Worm (Caenorhabditis elegans): ENCODE measurements around the gene lec-2.
"Not testable (repeated sequence)": the region's sequence is repeated elsewhere in the genome, so short reads cannot be mapped to it uniquely, and the experiment has no call there.

The lec-2 gene

DNA sequence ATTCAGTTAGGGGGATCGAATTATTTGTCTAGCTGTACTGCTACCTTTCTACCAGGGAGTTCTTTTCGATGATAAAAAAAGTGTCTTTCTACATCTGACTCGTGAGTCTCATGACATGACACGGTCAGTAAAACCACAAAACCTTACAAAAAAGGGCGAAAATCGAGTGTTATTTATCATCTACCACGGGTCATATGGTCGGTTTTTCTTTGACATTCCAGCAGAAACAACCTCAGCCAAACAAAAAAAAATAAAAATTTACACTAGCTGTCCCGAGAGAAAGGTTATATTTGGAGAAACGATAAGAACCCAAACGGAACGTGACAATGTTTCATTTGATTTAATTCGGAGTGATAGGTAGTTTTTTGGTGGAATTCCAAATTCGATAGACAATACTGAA, 3.7 kb upstream of the lec-2 start:
- no peak for TF ChIP-seq unc-62 (GFP tag; optimal IDR thresholded peaks at IDR 0.05)

- no peak for TF ChIP-seq unc-62 (GFP tag; optimal IDR thresholded peaks at IDR 0.05)
These were observed 1.5 kb upstream of the lec-2 start for ce11 chrII:10017528-10017927.

DNA sequence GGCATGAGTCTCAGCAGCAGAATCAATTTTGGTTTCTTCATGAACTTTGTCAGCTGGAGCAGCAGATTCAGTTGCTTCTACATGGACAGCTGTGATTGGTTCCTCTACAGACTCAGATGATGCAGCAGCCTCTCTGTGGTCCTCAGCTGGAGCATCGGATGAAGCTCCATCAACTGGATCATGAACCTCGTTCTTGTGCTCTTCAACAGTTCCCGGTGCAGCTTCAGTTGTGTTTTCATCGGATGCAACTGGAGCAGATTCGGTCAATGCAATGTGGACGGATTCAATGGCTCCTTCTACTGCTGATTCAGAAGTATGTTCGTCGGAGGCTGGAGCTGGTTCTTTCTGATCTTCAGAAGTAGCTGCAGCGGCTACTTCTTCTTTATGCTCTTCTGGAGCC, 1.6 kb downstream of the lec-2 start:
- no peak for TF ChIP-seq unc-62 (GFP tag; optimal IDR thresholded peaks at IDR 0.05)

DNA sequence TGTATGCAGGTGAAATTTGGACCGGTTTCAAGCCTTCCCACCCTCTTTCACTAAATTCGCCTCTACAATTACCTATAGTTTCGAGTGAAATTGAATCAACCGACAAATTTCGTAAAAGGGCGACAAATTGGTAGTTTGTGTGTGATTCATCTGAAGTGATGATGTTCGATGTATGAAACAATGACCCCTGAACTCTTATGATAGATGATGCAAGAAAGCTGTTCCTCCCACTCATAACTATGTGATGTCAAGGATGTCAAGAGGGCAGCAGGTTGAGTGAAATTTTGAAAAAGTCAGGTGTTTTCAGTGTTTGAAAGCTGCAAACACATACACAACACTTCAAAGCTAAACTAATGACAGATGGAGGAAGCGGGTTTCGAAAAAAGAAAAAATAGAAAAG, 3.5 kb downstream of the lec-2 start:
- TF ChIP-seq unc-62 (GFP tag; optimal IDR thresholded peaks at IDR 0.05): no peak

DNA sequence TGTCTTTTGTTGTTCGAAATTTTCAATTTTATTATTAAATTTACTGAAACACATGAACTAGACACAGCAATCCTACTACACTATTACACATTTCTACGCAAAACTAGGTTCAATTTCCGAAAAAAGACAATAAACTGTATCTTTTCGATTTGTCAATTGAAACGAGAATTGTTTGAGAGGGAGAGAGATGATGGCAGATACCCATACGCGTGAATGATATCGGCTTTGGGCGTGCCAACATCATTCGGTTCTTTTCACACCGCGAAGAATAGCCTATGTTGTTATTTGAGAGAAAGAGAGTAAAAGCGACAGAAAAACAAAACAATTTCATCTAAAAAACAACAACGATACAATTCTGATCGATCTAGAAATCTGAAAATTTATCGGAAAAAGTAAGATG, 4.2 kb downstream of the lec-2 start:
- TF ChIP-seq unc-62 (GFP tag; optimal IDR thresholded peaks at IDR 0.05): no peak

ce11 chrII:10010914-10011313, 5.1 kb downstream of the lec-2 start:
- TF ChIP-seq unc-62 (GFP tag; optimal IDR thresholded peaks at IDR 0.05): no peak

ce11 chrII:10008552-10008951, 7.4 kb downstream of the lec-2 start:
- TF ChIP-seq unc-62 (GFP tag; optimal IDR thresholded peaks at IDR 0.05): no peak

ce11 chrII:10007917-10008316, 8.1 kb downstream of the lec-2 start, which contains the start of gene ZK892.5:
ZK892.5 (plus strand) TSS chrII:10008217.
- no peak for TF ChIP-seq unc-62 (GFP tag; optimal IDR thresholded peaks at IDR 0.05)

DNA sequence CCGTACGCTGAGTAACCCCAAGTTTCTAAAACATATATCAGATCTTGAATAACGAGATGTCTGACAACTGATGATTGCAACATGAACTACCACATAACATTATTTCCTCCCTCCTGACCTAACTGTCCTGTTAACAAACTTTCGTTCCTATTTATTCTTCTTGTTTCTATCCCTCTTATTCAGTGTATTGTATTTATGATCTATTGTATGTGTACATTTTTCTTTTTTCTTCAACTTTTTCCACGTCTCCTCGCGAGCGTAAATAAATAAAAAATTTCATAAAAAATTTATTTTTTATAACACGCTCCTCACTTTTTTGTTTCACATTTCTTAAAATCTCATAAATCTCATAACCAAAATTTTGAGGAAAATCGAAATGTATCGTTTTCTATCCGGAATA, 9.7 kb downstream of the lec-2 start, which contains the start of gene ZK892.4:
Gene ZK892.4 (plus strand): TSS at position 301 of the 400 bp plus-strand sequence.
- not testable (repeated sequence) for TF ChIP-seq unc-62 (GFP tag; optimal IDR thresholded peaks at IDR 0.05)

DNA sequence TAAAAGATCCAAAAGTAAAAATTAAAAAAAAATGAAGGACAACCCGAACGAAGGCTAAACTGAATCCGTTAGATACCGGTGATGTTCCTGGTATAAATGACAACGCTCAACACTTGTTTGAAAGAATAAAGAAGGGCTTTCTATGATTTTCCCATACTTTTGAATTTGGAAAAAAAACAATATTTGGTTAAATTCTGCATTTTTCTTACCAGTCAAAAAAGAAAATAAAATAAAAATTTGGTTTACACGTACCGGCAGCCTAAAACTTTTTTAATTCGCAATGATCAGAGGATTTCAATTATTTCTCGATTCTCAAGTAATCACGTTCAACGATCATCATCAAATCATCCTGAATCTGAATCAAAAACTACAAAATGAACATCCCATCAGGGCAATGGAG, 14.4 kb downstream of the lec-2 start, which contains the start of gene ZK892.3:
Gene ZK892.3 (plus strand): TSS at position 301 of the 400 bp plus-strand sequence.
- TF ChIP-seq unc-62 (GFP tag; optimal IDR thresholded peaks at IDR 0.05): no peak

- no peak for TF ChIP-seq unc-62 (GFP tag; optimal IDR thresholded peaks at IDR 0.05)
These were observed 14.9 kb downstream of the lec-2 start, which contains the start of gene nlt-1 for ce11 chrII:10001065-10001464. nlt-1 (minus strand) TSS chrII:10001142.

DNA sequence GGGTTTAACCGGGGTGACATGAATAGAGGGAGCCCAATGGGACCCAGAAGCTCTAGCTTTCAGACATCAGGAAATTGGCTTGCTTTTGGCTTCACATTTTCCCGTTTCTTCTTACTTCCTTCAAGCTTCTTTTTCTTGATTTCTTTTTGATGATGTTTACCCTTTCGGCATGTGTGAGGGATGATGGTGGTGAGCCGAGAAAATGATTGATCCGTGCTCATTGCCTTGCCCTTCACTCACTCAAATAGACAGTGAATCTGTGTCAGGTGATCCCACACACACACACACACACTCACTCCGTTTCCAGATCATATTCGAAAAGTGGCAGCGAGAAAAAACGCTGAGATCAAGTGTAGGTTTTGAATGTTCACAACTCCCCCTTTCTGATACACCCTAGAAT, 21.3 kb downstream of the lec-2 start:
- TF ChIP-seq unc-62 (GFP tag; optimal IDR thresholded peaks at IDR 0.05): no peak

- TF ChIP-seq unc-62 (GFP tag; optimal IDR thresholded peaks at IDR 0.05): no peak
These were observed 23.5 kb downstream of the lec-2 start for ce11 chrII:9992474-9992873.

- no peak for TF ChIP-seq unc-62 (GFP tag; optimal IDR thresholded peaks at IDR 0.05)
These were observed 25.2 kb downstream of the lec-2 start, which contains the start of gene lec-3 for ce11 chrII:9990812-9991211. lec-3 (plus strand) TSS chrII:9991112.

ce11 chrII:9989533-9989932, 26.4 kb downstream of the lec-2 start:
- TF ChIP-seq unc-62 (GFP tag; optimal IDR thresholded peaks at IDR 0.05): no peak

DNA sequence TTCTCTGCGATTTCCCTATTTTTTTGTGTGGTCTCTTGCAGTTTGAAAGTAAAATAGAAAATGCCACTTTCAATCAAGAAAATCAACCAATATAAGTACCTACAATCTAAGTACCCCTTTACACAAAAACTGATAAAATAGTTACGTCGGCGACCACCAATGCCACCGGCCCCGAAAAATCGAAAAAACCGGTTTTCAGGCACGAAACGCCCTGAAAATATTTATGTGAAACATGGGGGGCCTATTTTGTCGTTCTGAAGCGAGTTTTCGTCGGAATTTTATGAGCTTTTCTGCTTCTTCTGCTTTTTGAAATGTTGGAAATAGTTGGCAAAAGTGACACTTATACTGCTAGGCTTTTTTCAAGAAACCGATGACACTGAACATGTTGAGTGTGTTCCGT, 27.4 kb downstream of the lec-2 start:
- no peak for TF ChIP-seq unc-62 (GFP tag; optimal IDR thresholded peaks at IDR 0.05)

DNA sequence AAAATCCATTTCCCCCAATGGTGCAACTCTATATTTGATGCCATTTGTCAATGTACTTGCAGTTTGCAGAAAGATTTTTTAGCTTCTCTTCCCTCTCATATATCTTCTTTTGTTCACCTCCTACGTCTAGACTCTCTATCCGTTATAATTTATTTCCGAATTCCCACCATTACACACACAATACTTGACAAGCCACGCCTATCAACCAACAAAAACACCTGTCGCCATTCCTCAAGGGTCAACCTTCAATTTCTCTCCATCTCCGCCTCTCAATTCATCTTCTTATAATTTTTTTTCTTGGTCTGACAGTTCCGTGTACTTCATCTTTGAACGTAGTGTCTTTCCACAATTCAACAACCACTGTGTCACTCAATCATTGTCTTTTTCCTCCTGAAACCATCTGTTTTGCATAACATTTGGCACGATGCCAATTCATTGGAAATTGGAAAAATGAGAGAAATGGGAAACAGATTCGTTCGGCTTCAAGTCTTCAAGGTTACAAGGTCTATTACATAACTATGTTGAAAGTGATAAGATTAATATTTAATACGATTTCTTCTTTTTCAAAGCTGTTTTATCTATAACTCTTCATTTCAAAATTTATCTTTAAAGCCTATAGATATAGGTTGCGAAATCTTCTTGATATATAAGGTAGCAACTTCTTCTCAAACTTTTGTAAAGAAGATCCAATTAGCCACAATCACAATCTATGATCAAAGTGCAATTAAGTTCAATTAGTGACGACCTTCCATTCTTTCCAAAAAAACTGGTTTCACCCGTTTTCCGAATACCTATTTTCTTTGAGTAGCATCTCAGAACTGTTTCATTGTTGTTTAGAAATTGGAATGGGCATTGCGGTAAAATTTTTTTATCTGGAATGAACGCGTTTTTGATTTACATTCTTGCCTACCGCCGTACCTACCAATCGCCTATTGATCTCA, 29.1 kb downstream of the lec-2 start:
- TF ChIP-seq unc-62 (GFP tag; optimal IDR thresholded peaks at IDR 0.05): no peak
